Worm (Caenorhabditis elegans): ENCODE results near the gene prp-40.

prp-40 gene

DNA sequence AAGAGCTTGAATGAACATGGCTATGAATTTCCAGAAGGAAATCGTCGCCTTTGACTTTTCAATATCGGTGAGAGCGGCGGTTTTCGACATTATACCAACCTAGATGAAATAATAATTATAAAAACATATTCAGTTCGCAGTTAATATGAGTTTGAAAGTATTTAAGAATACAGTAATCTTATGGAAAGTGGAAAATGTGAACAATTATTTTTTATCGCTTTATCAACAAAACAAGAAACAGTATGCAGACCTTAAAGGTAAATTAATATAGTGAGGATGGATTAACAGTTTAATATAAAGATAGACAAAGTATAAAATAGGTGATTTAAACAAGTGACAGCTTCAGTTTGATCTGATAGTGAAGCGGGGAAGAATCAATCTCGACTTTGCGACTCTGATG lies 36.6 kb downstream of the prp-40 start, which contains the start of gene C48B4.6:
TSS of gene C48B4.6 (minus strand) at position 101 of the 400 bp plus-strand sequence.
- TF ChIP-seq snpc-4 (GFP tag; optimal IDR thresholded peaks at IDR 0.05): no peak
- TF ChIP-seq snpc-4 (tag; optimal IDR thresholded peaks at IDR 0.05): no peak
- TF ChIP-seq sdz-38 (tag; optimal IDR thresholded peaks at IDR 0.05): no peak
- no peak for TF ChIP-seq ccch-3 (GFP tag; optimal IDR thresholded peaks at IDR 0.05)
- no peak for TF ChIP-seq let-526 (GFP tag; IDR thresholded peaks at IDR 0.05)
- no peak for TF ChIP-seq Y56A3A.18 (GFP tag; IDR thresholded peaks at IDR 0.05)
- no peak for TF ChIP-seq hmg-20 (GFP tag; IDR thresholded peaks at IDR 0.05)
- TF ChIP-seq atf-7 (tag; optimal IDR thresholded peaks at IDR 0.05): no peak
- TF ChIP-seq hmg-1.2 (GFP tag; IDR thresholded peaks at IDR 0.05): no peak
- TF ChIP-seq bed-2 (GFP tag; IDR thresholded peaks at IDR 0.05): no peak
- no peak for TF ChIP-seq aptf-3 (GFP tag; IDR thresholded peaks at IDR 0.05)
- TF ChIP-seq hlh-12 (tag; optimal IDR thresholded peaks at IDR 0.05): no peak
- TF ChIP-seq F23B12.7 (tag; optimal IDR thresholded peaks at IDR 0.05; ENCODE audit: insufficient read depth): no peak
- no peak for TF ChIP-seq madf-10 (tag; optimal IDR thresholded peaks at IDR 0.05)
- TF ChIP-seq ceh-79 (tag; optimal IDR thresholded peaks at IDR 0.05): no peak
- TF ChIP-seq hlh-26 (GFP tag; conservative IDR thresholded peaks at IDR 0.05): no peak

DNA sequence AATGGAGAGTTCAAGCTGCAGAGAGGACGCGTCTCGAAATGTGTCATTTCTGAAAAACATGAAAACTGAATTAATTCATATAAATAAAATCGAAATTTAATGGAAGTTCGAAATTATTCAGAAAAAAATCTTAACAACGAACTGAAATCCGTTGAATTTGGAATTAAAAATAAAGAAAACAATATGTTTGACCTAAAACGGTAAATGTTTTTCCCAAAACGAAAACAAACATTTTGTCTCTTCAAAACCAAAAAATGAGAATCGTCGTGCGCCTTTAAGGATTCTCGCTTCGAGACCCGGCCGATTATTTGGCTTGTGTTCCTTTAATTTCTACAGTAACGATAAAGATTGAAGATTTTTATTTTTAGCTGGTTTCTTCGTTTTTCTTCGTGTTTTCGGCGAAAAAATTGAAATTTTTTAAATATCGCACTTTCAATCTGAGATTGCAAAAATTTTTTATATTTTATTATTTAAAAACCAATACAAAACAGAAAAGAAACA lies 37.6 kb downstream of the prp-40 start, which contains the start of gene C48B4.7:
TSS of gene C48B4.7 (minus strand) at position 51 of the 501 bp plus-strand sequence.
- TF ChIP-seq B0035.1 (tag; optimal IDR thresholded peaks at IDR 0.05) (no peak), sptf-2 (GFP tag; optimal IDR thresholded peaks at IDR 0.05) (no peak), nhr-120 (GFP tag; IDR thresholded peaks at IDR 0.05) (no peak), madf-6 (GFP tag; IDR thresholded peaks at IDR 0.05) (peak; percentile 90), madf-3 (GFP tag; IDR thresholded peaks at IDR 0.05) (no peak), ceh-91 (GFP tag; IDR thresholded peaks at IDR 0.05) (no peak), mes-4 (tag; optimal IDR thresholded peaks at IDR 0.05) (no peak), lsl-1 (GFP tag; optimal IDR thresholded peaks at IDR 0.05) (peak; percentile 87), hlh-12 (tag; optimal IDR thresholded peaks at IDR 0.05) (no peak), C06A6.2 (GFP tag; conservative IDR thresholded peaks at IDR 0.05) (no peak), F55B11.4 (tag; optimal IDR thresholded peaks at IDR 0.05; ENCODE audit: borderline replicate concordance, insufficient read depth) (no peak), D2030.7 (GFP tag; IDR thresholded peaks at IDR 0.05) (no peak; the same call in 1 of the 2 replicates), egl-44 (GFP tag; IDR thresholded peaks at IDR 0.05) (no peak), lin-40 (tag; optimal IDR thresholded peaks at IDR 0.05) (no peak), snpc-1.1 (tag; optimal IDR thresholded peaks at IDR 0.05; ENCODE audit: insufficient read depth) (no peak), cebp-2 (GFP tag; IDR thresholded peaks at IDR 0.05) (no peak), zfh-2 (GFP tag; conservative IDR thresholded peaks at IDR 0.05) (no peak), snpc-1.3 (tag; optimal IDR thresholded peaks at IDR 0.05; ENCODE audit: insufficient read depth) (peak; percentile 14), aptf-3 (GFP tag; IDR thresholded peaks at IDR 0.05) (no peak), F37B4.10 (GFP tag; IDR thresholded peaks at IDR 0.05) (no peak), ztf-25 (GFP tag; IDR thresholded peaks at IDR 0.05) (no peak), atf-7 (tag; optimal IDR thresholded peaks at IDR 0.05) (no peak), xnd-1 (tag; optimal IDR thresholded peaks at IDR 0.05) (peak; percentile 78), sdz-38 (tag; optimal IDR thresholded peaks at IDR 0.05) (no peak), rcor-1 (GFP tag; IDR thresholded peaks at IDR 0.05) (no peak), F52B5.7 (tag; optimal IDR thresholded peaks at IDR 0.05) (no peak), egrh-3 (GFP tag; IDR thresholded peaks at IDR 0.05) (no peak), cebp-1 (GFP tag; IDR thresholded peaks at IDR 0.05) (no peak), cebp-1 (tag; optimal IDR thresholded peaks at IDR 0.05) (no peak), mel-28 (tag; optimal IDR thresholded peaks at IDR 0.05; ENCODE audit: borderline replicate concordance) (no peak), nhr-27 (tag; optimal IDR thresholded peaks at IDR 0.05) (no peak), aptf-2 (GFP tag; conservative IDR thresholded peaks at IDR 0.05) (no peak), nfya-2 (GFP tag; IDR thresholded peaks at IDR 0.05) (no peak), snpc-3.4 (tag; optimal IDR thresholded peaks at IDR 0.05) (peak; percentile 37), akir-1 (GFP tag; optimal IDR thresholded peaks at IDR 0.05) (no peak), nfyb-1 (GFP tag; IDR thresholded peaks at IDR 0.05) (no peak)

Measured in whole organism, young adult.